Worm (Caenorhabditis elegans): ENCODE measurements around the gene srv-1.

- TF ChIP-seq ref-1 (GFP tag; conservative IDR thresholded peaks at IDR 0.05) (no peak), tab-1 (GFP tag; IDR thresholded peaks at IDR 0.05) (no peak)
Observed at ce11 chrIII:6885889-6886288, 35.7 kb downstream of the srv-1 start.
